Worm (Caenorhabditis elegans): ENCODE results near the gene F48C5.2.
A peak's percentile ranks its signal among the peaks of the same experiment; 100 is the strongest.

- TF ChIP-seq nhr-12 (tag; optimal IDR thresholded peaks at IDR 0.05) (no peak), nhr-129 (tag; optimal IDR thresholded peaks at IDR 0.05) (no peak), zag-1 (tag; optimal IDR thresholded peaks at IDR 0.05) (no peak), nhr-11 (tag; optimal IDR thresholded peaks at IDR 0.05) (no peak), elt-1 (tag; optimal IDR thresholded peaks at IDR 0.05) (no peak), sma-9 (GFP tag; optimal IDR thresholded peaks at IDR 0.05) (peak; percentile 58), sma-9 (tag; optimal IDR thresholded peaks at IDR 0.05) (no peak), nhr-25 (tag; optimal IDR thresholded peaks at IDR 0.05) (no peak), ama-1 (optimal IDR thresholded peaks at IDR 0.05) (no peak), snpc-4 (tag; optimal IDR thresholded peaks at IDR 0.05) (no peak), nhr-77 (tag; optimal IDR thresholded peaks at IDR 0.05) (no peak), ztf-11 (tag; optimal IDR thresholded peaks at IDR 0.05) (no peak)
Observed at ce11 chrX:11450261-11450660, 3.9 kb downstream of the F48C5.2 start.

All from whole organism, L2 larva.